Fruit fly (Drosophila melanogaster): ENCODE measurements around the gene ush.
A peak's percentile ranks its signal among the peaks of the same experiment; 100 is the strongest.

The ush gene

dm6 chr2L:470336-470934 is 5.6 kb upstream of the ush start (continued):
- peak; percentile 88 for TF ChIP-seq HLH54F (GFP tag; optimal IDR thresholded peaks at IDR 0.05)
- TF ChIP-seq Camta (GFP tag; optimal IDR thresholded peaks at IDR 0.05), result peak; percentile 79
- TF ChIP-seq CG30403 (GFP tag; optimal IDR thresholded peaks at IDR 0.05), result peak; percentile 78
- TF ChIP-seq CG18262 (tag; optimal IDR thresholded peaks at IDR 0.05), result peak; percentile 54
- no peak for TF ChIP-seq Doc2 (GFP tag; IDR thresholded peaks at IDR 0.05)
- peak; percentile 80 for TF ChIP-seq gcm2 (GFP tag; optimal IDR thresholded peaks at IDR 0.05)
- peak; percentile 75 for TF ChIP-seq CG10147 (GFP tag; optimal IDR thresholded peaks at IDR 0.05)
- no peak for TF ChIP-seq CG6254 (GFP tag; optimal IDR thresholded peaks at IDR 0.05)
- TF ChIP-seq Xrp1 (GFP tag; IDR thresholded peaks at IDR 0.05), result peak; percentile 76
- TF ChIP-seq Max (GFP tag; optimal IDR thresholded peaks at IDR 0.05), result peak; percentile 68
- no peak for TF ChIP-seq pan (optimal IDR thresholded peaks at IDR 0.05)
- peak in 1 of 2 experiments; percentile 74 for TF ChIP-seq pan (GFP tag; optimal IDR thresholded peaks at IDR 0.05 in 1 of 2, IDR thresholded peaks at IDR 0.05 in 1 of 2)
- TF ChIP-seq CG12942 (GFP tag; optimal IDR thresholded peaks at IDR 0.05), result peak; percentile 60
- TF ChIP-seq CoRest (tag; optimal IDR thresholded peaks at IDR 0.05), result peak; percentile 79
- peak; percentile 67 to 87 for TF ChIP-seq Hr51 (GFP tag; optimal IDR thresholded peaks at IDR 0.05)
- peak; percentile 28 for TF ChIP-seq CG4820 (GFP tag; optimal IDR thresholded peaks at IDR 0.05)
- TF ChIP-seq CG11093 (GFP tag; IDR thresholded peaks at IDR 0.05), result peak; percentile 66; the same call in 2 of the 3 replicates
- peak; percentile 77 for TF ChIP-seq vfl (GFP tag; optimal IDR thresholded peaks at IDR 0.05)
- TF ChIP-seq CG5180 (GFP tag; optimal IDR thresholded peaks at IDR 0.05), result peak; percentile 59
- peak; percentile 71 for TF ChIP-seq CG9817 (tag; optimal IDR thresholded peaks at IDR 0.05)
- TF ChIP-seq CG11085 (GFP tag; IDR thresholded peaks at IDR 0.05), result peak; percentile 26
- peak; percentile 35 for TF ChIP-seq CG15601 (tag; optimal IDR thresholded peaks at IDR 0.05)
- peak; percentile 70; the same call in 1 of the 2 replicates for TF ChIP-seq Ada2b (GFP tag; IDR thresholded peaks at IDR 0.05)
- TF ChIP-seq Ptx1 (GFP tag; IDR thresholded peaks at IDR 0.05), result peak; percentile 83
- no peak for TF ChIP-seq sna (GFP tag; IDR thresholded peaks at IDR 0.05; ENCODE audit: partially characterized antibody)
- TF ChIP-seq exex (tag; optimal IDR thresholded peaks at IDR 0.05), result peak; percentile 58
- TF ChIP-seq tx (GFP tag; optimal IDR thresholded peaks at IDR 0.05), result peak; percentile 71
- TF ChIP-seq nerfin-1 (tag; optimal IDR thresholded peaks at IDR 0.05), result peak; percentile 27
- TF ChIP-seq CTCF (GFP tag; optimal IDR thresholded peaks at IDR 0.05), result no peak
- peak; percentile 51 for TF ChIP-seq CG30431 (GFP tag; optimal IDR thresholded peaks at IDR 0.05)
- TF ChIP-seq CG4617 (GFP tag; optimal IDR thresholded peaks at IDR 0.05; ENCODE audit: borderline replicate concordance), result peak; percentile 17
- no peak for TF ChIP-seq CG8478 (optimal IDR thresholded peaks at IDR 0.05)
- TF ChIP-seq Kr (GFP tag; optimal IDR thresholded peaks at IDR 0.05), result no peak
- no peak for TF ChIP-seq CG6791 (GFP tag; IDR thresholded peaks at IDR 0.05; ENCODE audit: partially characterized antibody)
- 0 out of 2 replicates have a peak, but pooled peaks have one; percentile 7 for TF ChIP-seq CG10959 (GFP tag; IDR thresholded peaks at IDR 0.05)
- no peak for TF ChIP-seq C15 (GFP tag; IDR thresholded peaks at IDR 0.05)
- TF ChIP-seq B-H2 (GFP tag; optimal IDR thresholded peaks at IDR 0.05), result peak; percentile 2
- TF ChIP-seq CG2120 (GFP tag; optimal IDR thresholded peaks at IDR 0.05), result peak; percentile 93
- peak; percentile 74 for TF ChIP-seq H15 (GFP tag; IDR thresholded peaks at IDR 0.05)
- TF ChIP-seq CkIIα-i1 (GFP tag; IDR thresholded peaks at IDR 0.05), result no peak
- TF ChIP-seq gce (GFP tag; IDR thresholded peaks at IDR 0.05), result 0 out of 3 replicates have a peak, but pooled peaks have one; percentile 35
- TF ChIP-seq CG6175 (GFP tag; IDR thresholded peaks at IDR 0.05), result peak; percentile 45; the same call in 1 of the 3 replicates
- TF ChIP-seq Bteb2 (GFP tag; optimal IDR thresholded peaks at IDR 0.05), result peak; percentile 73
- no peak; the same call in 2 of the 3 replicates for TF ChIP-seq CG11456 (GFP tag; IDR thresholded peaks at IDR 0.05)
- TF ChIP-seq CG16815 (GFP tag; optimal IDR thresholded peaks at IDR 0.05), result peak; percentile 57
- no peak for TF ChIP-seq CG14860 (GFP tag; IDR thresholded peaks at IDR 0.05; ENCODE audit: partially characterized antibody)
- TF ChIP-seq pnt (GFP tag; optimal IDR thresholded peaks at IDR 0.05), result peak; percentile 81
- TF ChIP-seq chif (GFP tag; optimal IDR thresholded peaks at IDR 0.05), result peak; percentile 70 to 83
- peak; percentile 52 for TF ChIP-seq CG13894 (tag; optimal IDR thresholded peaks at IDR 0.05)
- TF ChIP-seq nau (GFP tag; optimal IDR thresholded peaks at IDR 0.05), result peak; percentile 66
- TF ChIP-seq ranshi (GFP tag; IDR thresholded peaks at IDR 0.05), result peak; percentile 68

Data from whole organism, embryonic.